Fruit fly (Drosophila melanogaster): Measurements from ENCODE around the gene Patr-1.

Patr-1 gene

DNA sequence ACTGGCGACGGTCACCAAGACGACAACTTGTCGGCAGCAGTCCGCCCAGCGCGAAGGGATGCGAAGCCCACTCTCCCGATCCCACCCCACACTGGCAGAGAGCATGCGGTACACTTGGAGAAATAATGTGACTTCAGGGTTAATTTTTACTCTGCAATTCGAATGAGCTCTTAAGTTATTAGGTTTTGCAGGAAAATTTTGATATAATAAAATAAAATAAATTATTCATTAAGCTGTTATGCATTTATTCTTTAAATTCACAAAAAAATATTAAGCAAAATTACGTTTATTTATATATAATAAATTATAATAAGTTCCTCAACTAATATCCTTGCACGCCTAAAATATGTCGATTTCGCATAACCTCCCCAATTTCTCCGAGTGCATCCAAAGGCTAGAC, 5.5 kb downstream of the Patr-1 start:
- TF ChIP-seq CG7101 (tag; optimal IDR thresholded peaks at IDR 0.05) (no peak), CG14711 (tag; optimal IDR thresholded peaks at IDR 0.05) (no peak), CG7045 (GFP tag; optimal IDR thresholded peaks at IDR 0.05) (no peak), CG5204 (GFP tag; optimal IDR thresholded peaks at IDR 0.05) (no peak), Clk (GFP tag; optimal IDR thresholded peaks at IDR 0.05) (no peak), cnc (optimal IDR thresholded peaks at IDR 0.05) (no peak), cic (GFP tag; optimal IDR thresholded peaks at IDR 0.05) (no peak), Hr96 (GFP tag; optimal IDR thresholded peaks at IDR 0.05) (no peak), tj (GFP tag; optimal IDR thresholded peaks at IDR 0.05) (no peak), CG12768 (GFP tag; optimal IDR thresholded peaks at IDR 0.05) (no peak), CG33017 (tag; optimal IDR thresholded peaks at IDR 0.05) (no peak), CG11617 (GFP tag; optimal IDR thresholded peaks at IDR 0.05) (no peak), CG1620 (GFP tag; optimal IDR thresholded peaks at IDR 0.05) (no peak), ovo (GFP tag; optimal IDR thresholded peaks at IDR 0.05) (no peak), bab1 (GFP tag; optimal IDR thresholded peaks at IDR 0.05) (no peak), Mnt (GFP tag; optimal IDR thresholded peaks at IDR 0.05) (no peak), kay (GFP tag; ENCODE audit: borderline replicate concordance) (no peak), Crg-1 (GFP tag; optimal IDR thresholded peaks at IDR 0.05) (no peak), toe (GFP tag; optimal IDR thresholded peaks at IDR 0.05) (no peak), pad (GFP tag; optimal IDR thresholded peaks at IDR 0.05) (no peak)

DNA sequence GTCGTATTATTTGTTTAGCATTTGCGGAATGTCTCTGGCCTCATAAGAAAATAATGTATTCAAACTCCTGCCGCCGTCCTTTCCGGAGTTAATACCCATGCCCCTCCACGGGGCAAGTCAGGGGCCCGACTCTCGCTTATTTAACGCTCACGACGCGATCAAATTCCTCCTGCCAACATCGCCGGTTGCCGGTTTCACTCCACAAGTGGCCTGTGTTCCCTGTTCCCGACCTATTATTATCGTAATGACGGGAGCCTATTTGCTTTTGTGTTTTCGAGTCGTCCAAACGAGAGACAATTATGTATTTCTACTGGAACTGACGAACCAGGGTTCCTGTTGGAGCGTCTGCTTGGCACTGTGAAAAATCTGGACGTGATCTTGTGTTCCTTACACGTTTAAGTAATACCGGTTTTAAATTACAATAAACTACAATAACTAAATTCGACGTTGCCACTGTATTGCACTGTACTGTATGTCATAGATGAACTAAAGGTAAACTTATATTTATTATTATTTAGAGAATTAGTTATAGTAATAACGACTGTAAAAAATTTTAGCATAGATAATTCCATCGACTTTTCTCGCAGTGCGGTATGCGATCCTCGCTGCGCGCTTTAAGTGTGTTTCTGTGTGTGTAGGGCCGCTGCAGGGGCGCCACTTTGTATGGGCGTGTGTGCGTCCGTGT, 9.2 kb downstream of the Patr-1 start:
- TF ChIP-seq CG7045 (GFP tag; optimal IDR thresholded peaks at IDR 0.05) (no peak), ovo (GFP tag; optimal IDR thresholded peaks at IDR 0.05) (no peak), toe (GFP tag; optimal IDR thresholded peaks at IDR 0.05) (no peak), tj (GFP tag; optimal IDR thresholded peaks at IDR 0.05) (no peak), Mnt (GFP tag; optimal IDR thresholded peaks at IDR 0.05) (no peak), kay (GFP tag; ENCODE audit: borderline replicate concordance) (no peak), CG7101 (tag; optimal IDR thresholded peaks at IDR 0.05) (no peak), cnc (optimal IDR thresholded peaks at IDR 0.05) (no peak), bab1 (GFP tag; optimal IDR thresholded peaks at IDR 0.05) (no peak), cic (GFP tag; optimal IDR thresholded peaks at IDR 0.05) (no peak), CG1620 (GFP tag; optimal IDR thresholded peaks at IDR 0.05) (no peak), CG5204 (GFP tag; optimal IDR thresholded peaks at IDR 0.05) (no peak)

DNA sequence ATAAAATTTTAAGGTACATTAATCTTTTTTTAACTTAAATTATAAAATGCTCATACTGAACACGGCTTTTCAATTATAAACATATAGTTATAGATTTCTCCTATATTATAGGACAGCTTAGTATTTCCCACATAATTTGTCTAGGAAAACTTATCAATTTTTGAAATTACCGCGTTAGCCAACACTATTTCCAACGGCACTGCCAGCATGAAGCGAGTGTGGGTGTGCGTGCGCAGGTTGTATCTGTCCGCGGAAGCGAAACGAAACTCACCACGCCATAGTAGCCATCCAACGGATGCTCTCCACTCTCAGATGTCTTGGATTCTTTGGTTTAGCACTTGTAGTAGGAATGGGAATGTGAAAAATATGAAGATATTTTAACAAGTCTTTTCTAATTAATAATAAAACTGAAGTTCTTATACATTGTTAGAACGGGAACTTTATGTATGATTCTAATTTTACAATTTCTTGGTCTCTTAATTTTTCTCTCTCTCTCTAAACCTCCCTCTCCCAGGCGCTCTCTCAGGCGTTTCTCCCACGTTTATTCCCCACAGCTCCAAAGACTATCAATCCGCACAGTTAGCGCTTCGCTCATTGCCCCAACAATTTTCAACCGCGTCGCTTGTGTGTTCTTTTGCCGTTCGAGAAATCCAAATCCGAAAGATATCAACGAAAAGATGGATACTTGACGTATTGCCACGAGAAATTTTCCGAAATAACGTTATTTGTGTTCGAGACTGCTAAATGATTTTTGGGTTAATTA, 10.2 kb downstream of the Patr-1 start, which contains the start of gene Dad:
Dad (plus strand) TSS at position 593 of the 763 bp plus-strand sequence.
- TF ChIP-seq CG14711 (tag; optimal IDR thresholded peaks at IDR 0.05): no peak
- peak; percentile 53 for TF ChIP-seq CG7101 (tag; optimal IDR thresholded peaks at IDR 0.05)
- TF ChIP-seq pad (GFP tag; optimal IDR thresholded peaks at IDR 0.05): peak; percentile 41
- no peak for TF ChIP-seq Clk (GFP tag; optimal IDR thresholded peaks at IDR 0.05)
- peak; percentile 56 for TF ChIP-seq CG12768 (GFP tag; optimal IDR thresholded peaks at IDR 0.05)
- TF ChIP-seq CG5204 (GFP tag; optimal IDR thresholded peaks at IDR 0.05): peak; percentile 57
- peak; percentile 7 for TF ChIP-seq bab1 (GFP tag; optimal IDR thresholded peaks at IDR 0.05)
- no peak for TF ChIP-seq cic (GFP tag; optimal IDR thresholded peaks at IDR 0.05)
- no peak for TF ChIP-seq cnc (optimal IDR thresholded peaks at IDR 0.05)
- TF ChIP-seq Crg-1 (GFP tag; optimal IDR thresholded peaks at IDR 0.05): peak; percentile 57
- peak; percentile 5 for TF ChIP-seq CG7045 (GFP tag; optimal IDR thresholded peaks at IDR 0.05)
- peak; percentile 54 for TF ChIP-seq toe (GFP tag; optimal IDR thresholded peaks at IDR 0.05)
- peak; percentile 60 for TF ChIP-seq tj (GFP tag; optimal IDR thresholded peaks at IDR 0.05)
- peak; percentile 70 for TF ChIP-seq Mnt (GFP tag; optimal IDR thresholded peaks at IDR 0.05)
- no peak for TF ChIP-seq CG1620 (GFP tag; optimal IDR thresholded peaks at IDR 0.05)
- TF ChIP-seq CG33017 (tag; optimal IDR thresholded peaks at IDR 0.05): no peak
- peak; percentile 85 for TF ChIP-seq kay (GFP tag; ENCODE audit: borderline replicate concordance)
- peak; percentile 49 for TF ChIP-seq Hr96 (GFP tag; optimal IDR thresholded peaks at IDR 0.05)
- peak; percentile 71 for TF ChIP-seq ovo (GFP tag; optimal IDR thresholded peaks at IDR 0.05)
- TF ChIP-seq CG11617 (GFP tag; optimal IDR thresholded peaks at IDR 0.05): no peak

DNA sequence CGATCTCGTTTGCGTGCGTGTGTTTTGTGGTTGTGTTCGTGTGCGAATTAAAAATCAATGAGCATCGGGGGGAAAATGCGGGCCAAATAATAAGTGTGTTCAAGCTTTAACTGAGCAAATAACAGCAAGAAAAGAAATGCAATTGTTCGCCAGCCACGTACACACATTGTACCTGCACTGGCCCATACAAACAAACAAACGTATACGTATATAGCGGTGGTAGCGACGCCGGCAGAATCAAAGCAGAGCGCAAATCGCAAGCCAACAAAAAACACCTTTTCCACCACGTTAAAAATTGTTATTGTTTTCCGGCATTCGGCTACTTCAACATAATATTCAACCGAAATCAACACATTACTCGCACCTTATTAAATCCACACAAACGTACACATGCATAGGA, 11.2 kb downstream of the Patr-1 start:
- TF ChIP-seq tj (GFP tag; optimal IDR thresholded peaks at IDR 0.05): peak; percentile 37
- peak; percentile 1 for TF ChIP-seq pad (GFP tag; optimal IDR thresholded peaks at IDR 0.05)
- TF ChIP-seq toe (GFP tag; optimal IDR thresholded peaks at IDR 0.05): no peak
- peak; percentile 7 for TF ChIP-seq ovo (GFP tag; optimal IDR thresholded peaks at IDR 0.05)
- no peak for TF ChIP-seq Clk (GFP tag; optimal IDR thresholded peaks at IDR 0.05)
- TF ChIP-seq CG7101 (tag; optimal IDR thresholded peaks at IDR 0.05): no peak
- no peak for TF ChIP-seq Mnt (GFP tag; optimal IDR thresholded peaks at IDR 0.05)

DNA sequence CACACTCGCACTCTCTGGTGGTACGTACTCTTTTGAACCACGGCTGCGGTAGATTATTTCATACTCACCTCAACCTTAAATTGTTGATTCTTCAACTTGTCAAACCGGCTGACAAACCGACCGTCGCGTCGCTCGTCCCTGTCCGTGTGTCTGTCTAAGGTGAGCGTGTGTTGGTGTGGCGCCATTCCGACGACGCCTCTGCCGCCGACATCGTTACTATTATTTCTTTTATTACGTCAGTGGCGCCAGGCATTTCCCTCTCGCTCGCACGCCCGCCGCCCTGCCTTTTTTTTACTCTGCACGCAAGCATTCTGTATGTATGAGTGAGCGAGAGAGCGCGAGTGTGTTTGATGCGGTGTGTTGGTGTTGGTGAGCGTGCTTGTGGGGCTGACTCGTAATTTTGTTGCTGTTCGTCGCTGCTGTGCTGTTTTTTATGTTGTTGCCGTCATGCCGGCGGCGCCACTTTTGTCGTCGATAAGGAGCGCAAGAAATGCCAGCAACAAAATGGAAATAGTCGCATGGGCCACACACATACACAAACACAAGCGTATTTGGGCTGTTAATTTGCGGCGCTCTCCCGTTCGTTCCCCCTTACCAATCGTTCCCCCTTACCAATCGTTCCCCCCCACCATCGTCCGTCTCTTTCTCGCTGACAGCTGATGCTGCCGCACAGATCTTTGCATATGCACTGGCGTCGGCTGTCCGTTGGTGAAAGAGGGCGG, 13.0 kb downstream of the Patr-1 start:
- TF ChIP-seq CG14711 (tag; optimal IDR thresholded peaks at IDR 0.05): no peak
- no peak for TF ChIP-seq cnc (optimal IDR thresholded peaks at IDR 0.05)
- TF ChIP-seq CG7045 (GFP tag; optimal IDR thresholded peaks at IDR 0.05): peak; percentile 45
- TF ChIP-seq CG11617 (GFP tag; optimal IDR thresholded peaks at IDR 0.05): peak; percentile 39
- TF ChIP-seq pad (GFP tag; optimal IDR thresholded peaks at IDR 0.05): peak; percentile 42
- no peak for TF ChIP-seq CG5204 (GFP tag; optimal IDR thresholded peaks at IDR 0.05)
- peak; percentile 56 for TF ChIP-seq CG12768 (GFP tag; optimal IDR thresholded peaks at IDR 0.05)
- TF ChIP-seq bab1 (GFP tag; optimal IDR thresholded peaks at IDR 0.05): peak; percentile 22
- TF ChIP-seq CG33017 (tag; optimal IDR thresholded peaks at IDR 0.05): peak; percentile 57
- TF ChIP-seq tj (GFP tag; optimal IDR thresholded peaks at IDR 0.05): peak; percentile 92
- TF ChIP-seq Crg-1 (GFP tag; optimal IDR thresholded peaks at IDR 0.05): no peak
- TF ChIP-seq CG7101 (tag; optimal IDR thresholded peaks at IDR 0.05): peak; percentile 9
- TF ChIP-seq kay (GFP tag; ENCODE audit: borderline replicate concordance): peak; percentile 88
- TF ChIP-seq cic (GFP tag; optimal IDR thresholded peaks at IDR 0.05): peak; percentile 87
- peak; percentile 38 for TF ChIP-seq ovo (GFP tag; optimal IDR thresholded peaks at IDR 0.05)
- TF ChIP-seq Mnt (GFP tag; optimal IDR thresholded peaks at IDR 0.05): peak; percentile 81

All from whole organism, adult.